Worm (Caenorhabditis elegans) whole organism, L1 larva: ENCODE results near the gene ncx-8.

Experiments
- C34B4.2 ChIP-seq: sonication (generic microtip); optimal IDR thresholded peaks from 2 replicates; lab custom pipeline; 2017; ENCODE audit warnings: mild to moderate bottlenecking, missing genetic modification characterization, missing compliant biosample characterization
- F16B12.6 ChIP-seq: fragments of 150-350 bp; optimal IDR thresholded peaks from 2 replicates; lab custom pipeline; 2014; ENCODE audit warnings: missing biosample characterization, missing genetic modification characterization
- ces-1 ChIP-seq: fragments of 150-350 bp; optimal IDR thresholded peaks from 2 replicates; lab custom pipeline; 2014; ENCODE audit warnings: missing biosample characterization, missing genetic modification reagents, missing genetic modification characterization
- egl-27 ChIP-seq, 2 experiments: fragments of 150-350 bp in 1 of 2; sonication (generic microtip); optimal IDR thresholded peaks; 3 replicates each; lab custom pipeline; 2017 to 2018; ENCODE audit warnings: missing biosample characterization in 2 of 2, missing genetic modification characterization in 2 of 2, missing genetic modification reagents in 2 of 2
- fkh-10 ChIP-seq: sonication (generic microtip); optimal IDR thresholded peaks from 2 replicates; lab custom pipeline; 2017; ENCODE audit warnings: missing biosample characterization, missing genetic modification reagents, missing genetic modification characterization
- jun-1 ChIP-seq: fragments of 150-350 bp; optimal IDR thresholded peaks from 2 replicates; lab custom pipeline; 2014; ENCODE audit warnings: missing biosample characterization, missing genetic modification reagents, missing genetic modification characterization
- lin-39 ChIP-seq: fragments of 150-350 bp; optimal IDR thresholded peaks from 2 replicates; lab custom pipeline; 2014; ENCODE audit warnings: missing biosample characterization, missing genetic modification reagents, missing genetic modification characterization
- nhr-47 ChIP-seq: sonication (generic microtip); optimal IDR thresholded peaks from 2 replicates; lab custom pipeline; 2016; ENCODE audit warnings: mild to moderate bottlenecking, missing genetic modification characterization, moderate library complexity, missing compliant biosample characterization
- nhr-71 ChIP-seq: sonication (generic microtip); optimal IDR thresholded peaks from 2 replicates; lab custom pipeline; 2016; ENCODE audit warnings: mild to moderate bottlenecking, missing genetic modification characterization, moderate library complexity, missing compliant biosample characterization
- nhr-76 ChIP-seq: sonication (generic microtip); optimal IDR thresholded peaks from 2 replicates; lab custom pipeline; 2017; ENCODE audit warnings: missing biosample characterization, missing genetic modification characterization
- snpc-4 ChIP-seq: fragments of 150-350 bp; optimal IDR thresholded peaks from 2 replicates; lab custom pipeline; 2014; ENCODE audit warnings: missing biosample characterization, missing genetic modification characterization
- unc-62 ChIP-seq: fragments of 150-350 bp; optimal IDR thresholded peaks from 2 replicates; lab custom pipeline; 2014; ENCODE audit warnings: missing biosample characterization, missing genetic modification reagents, missing genetic modification characterization

ce11 chrV:5030212-5030611 is 43.2 kb upstream of the ncx-8 start:
- TF ChIP-seq lin-39 (tag; lab: Kevin White, UChicago) (no peak), fkh-10 (GFP tag; lab: Kevin White, UChicago) (no peak), nhr-71 (tag; lab: Kevin White, UChicago) (no peak), nhr-47 (tag; lab: Kevin White, UChicago) (no peak), nhr-76 (tag; lab: Kevin White, UChicago) (no peak), unc-62 (GFP tag; lab: Kevin White, UChicago) (no peak), jun-1 (tag; lab: Kevin White, UChicago) (no peak), F16B12.6 (tag; lab: Kevin White, UChicago) (no peak), C34B4.2 (tag; lab: Kevin White, UChicago) (no peak), snpc-4 (tag; lab: Kevin White, UChicago) (no peak), egl-27 (tag; optimal IDR thresholded peaks at IDR 0.05; lab: Kevin White, UChicago) (no peak), ces-1 (GFP tag; lab: Kevin White, UChicago) (no peak)
